Worm (Caenorhabditis elegans) whole organism, young adult: ENCODE measurements around the gene F19F10.1.

ENCODE experiments used
- F37B4.10 ChIP-seq: fragments of 200-800 bp; sonication (Bioruptor generic); IDR thresholded peaks from 2 replicates; pipeline ENCODE4 v1.3.6; 2022; ENCODE audit warnings: missing genetic modification characterization, missing compliant biosample characterization
- athp-1 ChIP-seq: sonication (generic microtip); optimal IDR thresholded peaks from 2 replicates; lab custom pipeline; 2017; ENCODE audit warnings: mild to moderate bottlenecking, missing genetic modification characterization, missing compliant biosample characterization
- him-1 ChIP-seq: sonication (generic microtip); optimal IDR thresholded peaks from 2 replicates; lab custom pipeline; 2016; ENCODE audit warnings: missing genotype, missing genetic modification reagents, missing genetic modification characterization, missing compliant biosample characterization
- sdz-38 ChIP-seq: sonication (generic microtip); optimal IDR thresholded peaks from 2 replicates; lab custom pipeline; 2016; ENCODE audit warnings: missing genotype, missing genetic modification characterization, missing compliant biosample characterization
- ztf-28 ChIP-seq: fragments of 200-800 bp; sonication (Bioruptor generic); IDR thresholded peaks from 2 replicates; pipeline ENCODE4 v1.3.6; 2022; ENCODE audit warnings: missing genetic modification reagents, missing genetic modification characterization, missing compliant biosample characterization

DNA sequence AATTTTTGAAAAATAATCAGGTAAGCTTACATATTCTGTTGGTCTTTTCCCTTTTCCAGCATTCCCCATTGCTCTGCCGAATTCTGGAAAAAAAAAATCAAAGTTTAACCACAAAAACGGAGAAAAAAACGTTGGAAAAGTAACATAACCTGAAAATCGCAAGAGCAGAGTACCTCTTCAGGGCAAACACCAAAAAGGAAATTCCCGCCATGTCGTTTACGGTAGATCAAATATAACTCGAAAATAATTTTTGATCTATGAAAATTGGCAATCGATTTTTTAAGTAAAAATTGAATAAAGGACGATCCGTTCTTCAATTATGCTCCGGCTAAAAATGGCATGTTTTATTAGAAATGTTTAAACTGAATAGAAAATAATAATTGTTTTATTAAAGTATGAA lies 40.4 kb downstream of the F19F10.1 start, which contains the start of gene C50E3.11:
- TF ChIP-seq ztf-28 (GFP tag; lab: Robert Waterston, UW) (no peak), sdz-38 (tag; lab: Kevin White, UChicago) (no peak), athp-1 (tag; lab: Kevin White, UChicago) (no peak), F37B4.10 (GFP tag; lab: Robert Waterston, UW) (no peak), him-1 (tag; lab: Kevin White, UChicago) (no peak)
